1 fruit fly cellular context compared by ENCODE assay signal in the genomic region with DNA sequence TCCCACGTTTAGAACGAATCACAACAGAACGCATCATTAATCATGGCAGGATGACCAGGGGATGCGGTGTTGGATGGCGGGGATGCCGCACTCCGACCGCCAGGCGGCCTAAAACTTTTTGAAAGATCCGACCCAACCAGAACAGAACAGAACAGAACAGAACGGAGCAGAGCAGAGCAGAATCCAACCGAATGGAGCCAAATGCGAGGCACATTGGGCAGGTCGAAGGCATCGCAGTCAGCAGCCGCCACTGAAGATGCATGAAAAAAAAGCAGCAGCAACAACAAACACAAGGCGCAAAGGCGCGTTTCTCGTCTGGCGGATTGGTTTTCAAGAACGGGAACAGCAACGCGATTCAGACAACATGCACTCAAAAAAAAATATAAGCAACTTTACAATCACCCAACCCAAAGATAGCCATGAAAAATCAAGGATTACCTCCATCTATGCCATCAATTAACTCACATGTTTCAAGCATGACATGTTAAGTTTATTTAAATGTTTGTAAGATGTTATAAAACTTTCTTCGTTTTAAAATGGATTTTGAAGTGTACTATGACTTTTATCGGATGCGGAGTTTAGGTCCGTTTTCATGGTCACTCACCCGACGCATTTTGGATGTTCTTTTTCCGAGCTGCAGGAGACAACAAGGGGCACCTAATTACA.
TF ChIP-seq lines count a peak whose summit lies in the region.

No protein-coding gene starts in this region.

TF ChIP-seq in whole organism, embryonic, 481 proteins besides CTCF, POLR2A, EP300 and RAD21 (continued from another document and continues in another):
- TF ChIP-seq CG3407 (GFP tag; optimal IDR thresholded peaks at IDR 0.05; lab: Kevin White, UChicago) (peak; percentile 55), CG6654 (GFP tag; optimal IDR thresholded peaks at IDR 0.05; lab: Kevin White, UChicago) (no peak), CG10267 (tag; optimal IDR thresholded peaks at IDR 0.05; lab: Kevin White, UChicago) (peak; percentile 80), Lpt (GFP tag; optimal IDR thresholded peaks at IDR 0.05; lab: Kevin White, UChicago) (no peak), CG16779 (GFP tag; IDR thresholded peaks at IDR 0.05; lab: Robert Waterston, UW) (no peak), ap (GFP tag; IDR thresholded peaks at IDR 0.05; lab: Robert Waterston, UW) (no peak), CG14965 (GFP tag; optimal IDR thresholded peaks at IDR 0.05; lab: Kevin White, UChicago; ENCODE audit: borderline replicate concordance) (no peak), CG10959 (GFP tag; IDR thresholded peaks at IDR 0.05; lab: Robert Waterston, UW) (peak; percentile 81), CG7839 (tag; optimal IDR thresholded peaks at IDR 0.05; lab: Kevin White, UChicago) (peak; percentile 74), E2f2 (GFP tag; IDR thresholded peaks at IDR 0.05; lab: Robert Waterston, UW) (no peak), Dip2 (GFP tag; IDR thresholded peaks at IDR 0.05; lab: Robert Waterston, UW) (no peak), CG17385 (GFP tag; optimal IDR thresholded peaks at IDR 0.05; lab: Kevin White, UChicago) (peak; percentile 44), CG4617 (GFP tag; optimal IDR thresholded peaks at IDR 0.05; lab: Kevin White, UChicago; ENCODE audit: borderline replicate concordance) (no peak), CG18764 (GFP tag; optimal IDR thresholded peaks at IDR 0.05; lab: Kevin White, UChicago) (peak; percentile 24), lbe (GFP tag; optimal IDR thresholded peaks at IDR 0.05; lab: Kevin White, UChicago) (peak; percentile 94), GATAe (GFP tag; conservative IDR thresholded peaks at IDR 0.05; lab: Robert Waterston, UW) (no peak), fru (optimal IDR thresholded peaks at IDR 0.05; lab: Kevin White, UChicago) (no peak), CG43689 (GFP tag; IDR thresholded peaks at IDR 0.05; lab: Robert Waterston, UW) (no peak), CG1647 (GFP tag; optimal IDR thresholded peaks at IDR 0.05; lab: Kevin White, UChicago) (peak; percentile 24), pros (GFP tag; optimal IDR thresholded peaks at IDR 0.05; lab: Kevin White, UChicago) (no peak), CG1832 (GFP tag; optimal IDR thresholded peaks at IDR 0.05; lab: Kevin White, UChicago) (no peak), ERR (GFP tag; optimal IDR thresholded peaks at IDR 0.05; lab: Kevin White, UChicago) (no peak), CG17802 (tag; optimal IDR thresholded peaks at IDR 0.05; lab: Kevin White, UChicago) (peak; percentile 33), shn (GFP tag; optimal IDR thresholded peaks at IDR 0.05; lab: Kevin White, UChicago) (no peak), CG14710 (tag; optimal IDR thresholded peaks at IDR 0.05; lab: Kevin White, UChicago) (peak; percentile 88), Ada2b (GFP tag; IDR thresholded peaks at IDR 0.05; lab: Robert Waterston, UW) (no peak), btn (GFP tag; optimal IDR thresholded peaks at IDR 0.05; lab: Kevin White, UChicago) (no peak), z (GFP tag; IDR thresholded peaks at IDR 0.05; lab: Robert Waterston, UW) (no peak; the same call in 2 of the 3 replicates), Tbp (GFP tag; optimal IDR thresholded peaks at IDR 0.05; lab: Kevin White, UChicago) (no peak), Hr51 (GFP tag; optimal IDR thresholded peaks at IDR 0.05; lab: Kevin White, UChicago) (peak; percentile 12 to 48), CG4360 (GFP tag; IDR thresholded peaks at IDR 0.05; lab: Robert Waterston, UW) (peak; percentile 86), CG10366 (GFP tag; IDR thresholded peaks at IDR 0.05; lab: Robert Waterston, UW) (peak; percentile 39), CG15479 (GFP tag; optimal IDR thresholded peaks at IDR 0.05; lab: Kevin White, UChicago) (no peak), toy (GFP tag; IDR thresholded peaks at IDR 0.05; lab: Robert Waterston, UW) (no peak), slp2 (GFP tag; optimal IDR thresholded peaks at IDR 0.05; lab: Kevin White, UChicago) (peak; percentile 35), CG9727 (GFP tag; optimal IDR thresholded peaks at IDR 0.05; lab: Kevin White, UChicago) (peak; percentile 84), Bteb2 (GFP tag; optimal IDR thresholded peaks at IDR 0.05; lab: Kevin White, UChicago) (no peak), zfh2 (GFP tag; optimal IDR thresholded peaks at IDR 0.05; lab: Kevin White, UChicago) (no peak), CG16813 (GFP tag; IDR thresholded peaks at IDR 0.05; lab: Robert Waterston, UW; ENCODE audit: partially characterized antibody) (no peak), CG1603 (tag; optimal IDR thresholded peaks at IDR 0.05; lab: Kevin White, UChicago) (peak; percentile 78), Mad (GFP tag; optimal IDR thresholded peaks at IDR 0.05; lab: Kevin White, UChicago) (peak; percentile 22), CG17328 (GFP tag; IDR thresholded peaks at IDR 0.05; lab: Robert Waterston, UW) (peak; percentile 82), CG14014 (GFP tag; IDR thresholded peaks at IDR 0.05; lab: Robert Waterston, UW) (no peak), CG8944 (GFP tag; optimal IDR thresholded peaks at IDR 0.05; lab: Kevin White, UChicago) (peak; percentile 58), CG31365 (tag; optimal IDR thresholded peaks at IDR 0.05; lab: Kevin White, UChicago) (no peak), gro (GFP tag; optimal IDR thresholded peaks at IDR 0.05; lab: Kevin White, UChicago) (peak; percentile 13), Oaz (GFP tag; IDR thresholded peaks at IDR 0.05; lab: Robert Waterston, UW) (no peak), repo (GFP tag; optimal IDR thresholded peaks at IDR 0.05; lab: Kevin White, UChicago) (peak; percentile 20), dmrt11E (tag; optimal IDR thresholded peaks at IDR 0.05; lab: Kevin White, UChicago) (peak; percentile 95), CG17186 (GFP tag; optimal IDR thresholded peaks at IDR 0.05; lab: Kevin White, UChicago) (no peak), CG2199 (GFP tag; IDR thresholded peaks at IDR 0.05; lab: Robert Waterston, UW) (peak; percentile 81; the same call in 2 of the 3 replicates), Lhr (GFP tag; optimal IDR thresholded peaks at IDR 0.05; lab: Kevin White, UChicago) (peak; percentile 47), CG4404 (GFP tag; IDR thresholded peaks at IDR 0.05; lab: Robert Waterston, UW) (peak; percentile 77), tll (GFP tag; optimal IDR thresholded peaks at IDR 0.05; lab: Kevin White, UChicago) (no peak), emc (GFP tag; optimal IDR thresholded peaks at IDR 0.05; lab: Kevin White, UChicago) (no peak), CG12219 (GFP tag; optimal IDR thresholded peaks at IDR 0.05; lab: Kevin White, UChicago) (peak; percentile 51), kah (GFP tag; optimal IDR thresholded peaks at IDR 0.05; lab: Kevin White, UChicago) (no peak), jigr1 (GFP tag; IDR thresholded peaks at IDR 0.05; lab: Robert Waterston, UW) (no peak), PHDP (tag; optimal IDR thresholded peaks at IDR 0.05; lab: Kevin White, UChicago) (peak; percentile 46), usp (GFP tag; optimal IDR thresholded peaks at IDR 0.05; lab: Kevin White, UChicago) (no peak), CG4424 (GFP tag; optimal IDR thresholded peaks at IDR 0.05; lab: Kevin White, UChicago) (peak; percentile 76), CG8765 (GFP tag; IDR thresholded peaks at IDR 0.05; lab: Robert Waterston, UW) (peak; percentile 69; the same call in 1 of the 2 replicates), tna (GFP tag; IDR thresholded peaks at IDR 0.05; lab: Robert Waterston, UW; ENCODE audit: partially characterized antibody) (no peak), sd (tag; optimal IDR thresholded peaks at IDR 0.05; lab: Kevin White, UChicago) (no peak), CG17359 (tag; optimal IDR thresholded peaks at IDR 0.05; lab: Kevin White, UChicago) (peak; percentile 48), CG13287 (GFP tag; IDR thresholded peaks at IDR 0.05; lab: Robert Waterston, UW; ENCODE audit: partially characterized antibody) (no peak), bowl (GFP tag; IDR thresholded peaks at IDR 0.05; lab: Robert Waterston, UW) (no peak), CG34376 (GFP tag; optimal IDR thresholded peaks at IDR 0.05; lab: Kevin White, UChicago) (no peak), nerfin-2 (GFP tag; IDR thresholded peaks at IDR 0.05; lab: Robert Waterston, UW; ENCODE audit: partially characterized antibody) (no peak), chif (GFP tag; optimal IDR thresholded peaks at IDR 0.05; lab: Kevin White, UChicago) (peak; percentile 45 to 78), Myb (GFP tag; optimal IDR thresholded peaks at IDR 0.05; lab: Kevin White, UChicago) (no peak), CG3726 (GFP tag; IDR thresholded peaks at IDR 0.05; lab: Robert Waterston, UW) (no peak), fu2 (GFP tag; optimal IDR thresholded peaks at IDR 0.05; lab: Kevin White, UChicago) (no peak), salm (tag; optimal IDR thresholded peaks at IDR 0.05; lab: Kevin White, UChicago) (no peak), CG33213 (GFP tag; optimal IDR thresholded peaks at IDR 0.05; lab: Kevin White, UChicago) (peak; percentile 60), CG12391 (tag; optimal IDR thresholded peaks at IDR 0.05; lab: Kevin White, UChicago) (peak; percentile 80), CG12236 (GFP tag; optimal IDR thresholded peaks at IDR 0.05; lab: Kevin White, UChicago) (peak; percentile 15), CG18599 (GFP tag; optimal IDR thresholded peaks at IDR 0.05; lab: Kevin White, UChicago) (peak; percentile 20), fd96Cb (tag; optimal IDR thresholded peaks at IDR 0.05; lab: Kevin White, UChicago) (peak; percentile 69), CG6791 (GFP tag; IDR thresholded peaks at IDR 0.05; lab: Robert Waterston, UW; ENCODE audit: partially characterized antibody) (no peak), CG11560 (tag; IDR thresholded peaks at IDR 0.05; lab: Robert Waterston, UW) (no peak), tap (tag; optimal IDR thresholded peaks at IDR 0.05; lab: Kevin White, UChicago) (peak; percentile 46), CG16815 (GFP tag; optimal IDR thresholded peaks at IDR 0.05; lab: Kevin White, UChicago) (peak; percentile 76), cg (GFP tag; optimal IDR thresholded peaks at IDR 0.05; lab: Kevin White, UChicago) (no peak), jing (GFP tag; optimal IDR thresholded peaks at IDR 0.05; lab: Kevin White, UChicago) (peak; percentile 58), Vsx1 (GFP tag; optimal IDR thresholded peaks at IDR 0.05; lab: Kevin White, UChicago) (peak; percentile 32), HLHmδ (GFP tag; optimal IDR thresholded peaks at IDR 0.05; lab: Kevin White, UChicago) (no peak), kay (GFP tag; optimal IDR thresholded peaks at IDR 0.05; lab: Kevin White, UChicago) (no peak), ash1 (GFP tag; optimal IDR thresholded peaks at IDR 0.05; lab: Kevin White, UChicago) (no peak), inv (GFP tag; IDR thresholded peaks at IDR 0.05; lab: Robert Waterston, UW; ENCODE audit: partially characterized antibody) (no peak), ac (GFP tag; optimal IDR thresholded peaks at IDR 0.05; lab: Kevin White, UChicago) (peak; percentile 45), zf30C (GFP tag; optimal IDR thresholded peaks at IDR 0.05; lab: Kevin White, UChicago) (peak; percentile 69), pum (GFP tag; optimal IDR thresholded peaks at IDR 0.05; lab: Kevin White, UChicago) (peak; percentile 71), ro (GFP tag; IDR thresholded peaks at IDR 0.05; lab: Robert Waterston, UW) (no peak), tio (GFP tag; optimal IDR thresholded peaks at IDR 0.05; lab: Kevin White, UChicago) (peak; percentile 61), CG6765 (GFP tag; optimal IDR thresholded peaks at IDR 0.05; lab: Kevin White, UChicago) (no peak), tup (GFP tag; optimal IDR thresholded peaks at IDR 0.05; lab: Kevin White, UChicago) (peak; percentile 41), ewg (GFP tag; optimal IDR thresholded peaks at IDR 0.05; lab: Kevin White, UChicago) (peak; percentile 44), gsb (GFP tag; IDR thresholded peaks at IDR 0.05; lab: Robert Waterston, UW) (no peak), stc (GFP tag; IDR thresholded peaks at IDR 0.05; lab: Robert Waterston, UW) (peak; percentile 50), CG15514 (GFP tag; optimal IDR thresholded peaks at IDR 0.05; lab: Kevin White, UChicago) (no peak), Oli (tag; optimal IDR thresholded peaks at IDR 0.05; lab: Kevin White, UChicago) (peak; percentile 71), CG6683 (GFP tag; optimal IDR thresholded peaks at IDR 0.05; lab: Kevin White, UChicago) (no peak), sug (tag; optimal IDR thresholded peaks at IDR 0.05; lab: Kevin White, UChicago) (no peak), pb (GFP tag; optimal IDR thresholded peaks at IDR 0.05; lab: Kevin White, UChicago) (no peak), sim (GFP tag; IDR thresholded peaks at IDR 0.05; lab: Robert Waterston, UW) (peak; percentile 73), cwo (GFP tag; optimal IDR thresholded peaks at IDR 0.05; lab: Kevin White, UChicago) (no peak), Abd-B (GFP tag; optimal IDR thresholded peaks at IDR 0.05; lab: Kevin White, UChicago) (peak; percentile 36), Max (GFP tag; optimal IDR thresholded peaks at IDR 0.05; lab: Kevin White, UChicago) (peak; percentile 32), sisA (GFP tag; IDR thresholded peaks at IDR 0.05; lab: Robert Waterston, UW) (peak; percentile 47), crol (GFP tag; IDR thresholded peaks at IDR 0.05; lab: Robert Waterston, UW) (peak; percentile 32; the same call in 1 of the 2 replicates), p53 (GFP tag; optimal IDR thresholded peaks at IDR 0.05; lab: Kevin White, UChicago) (no peak), Chrac-16 (GFP tag; optimal IDR thresholded peaks at IDR 0.05; lab: Kevin White, UChicago) (peak; percentile 73), CG42726 (GFP tag; IDR thresholded peaks at IDR 0.05; lab: Robert Waterston, UW; ENCODE audit: partially characterized antibody) (no peak), Taf1 (GFP tag; IDR thresholded peaks at IDR 0.05; lab: Robert Waterston, UW) (no peak), sc (optimal IDR thresholded peaks at IDR 0.05; lab: Kevin White, UChicago) (no peak), sc (GFP tag; optimal IDR thresholded peaks at IDR 0.05; lab: Kevin White, UChicago) (peak; percentile 62), hkb (optimal IDR thresholded peaks at IDR 0.05; lab: Kevin White, UChicago) (no peak), hkb (GFP tag; IDR thresholded peaks at IDR 0.05; lab: Robert Waterston, UW) (peak; percentile 59; the same call in 1 of the 2 replicates), Scr (GFP tag; IDR thresholded peaks at IDR 0.05; lab: Robert Waterston, UW; ENCODE audit: partially characterized antibody) (no peak), wek (GFP tag; optimal IDR thresholded peaks at IDR 0.05; lab: Kevin White, UChicago) (no peak), CG1024 (GFP tag; IDR thresholded peaks at IDR 0.05; lab: Robert Waterston, UW) (peak; percentile 56), ems (GFP tag; optimal IDR thresholded peaks at IDR 0.05; lab: Kevin White, UChicago) (peak; percentile 30), ci (GFP tag; IDR thresholded peaks at IDR 0.05; lab: Robert Waterston, UW) (peak; percentile 71), cad (GFP tag; optimal IDR thresholded peaks at IDR 0.05; lab: Kevin White, UChicago) (no peak), Stat92E (GFP tag; optimal IDR thresholded peaks at IDR 0.05; lab: Kevin White, UChicago) (peak in 1 of 3 experiments; percentile 67)
